Fruit fly (Drosophila melanogaster): Measurements from ENCODE around the gene IKKbeta.

DNA sequence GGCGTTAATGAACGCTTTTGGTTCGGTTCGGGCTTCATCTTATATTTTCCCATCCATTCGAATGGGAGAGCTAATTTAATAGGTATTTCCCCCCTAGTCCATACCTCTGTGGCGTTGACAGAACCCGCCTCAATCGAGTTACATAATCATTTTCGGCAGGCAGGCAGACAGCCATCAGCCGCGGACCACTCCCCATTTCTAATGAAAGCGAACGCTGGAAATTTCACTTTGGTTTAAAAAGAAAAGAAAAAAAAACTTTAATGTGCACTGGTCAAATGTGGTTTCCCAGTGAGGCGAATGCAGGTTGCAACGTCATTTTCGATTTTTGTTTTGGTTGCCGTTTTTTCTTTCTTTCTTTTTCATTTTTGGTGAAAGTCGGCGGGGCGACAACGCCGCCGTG is 33.2 kb upstream of the IKKbeta start:
- TF ChIP-seq CTCF (optimal IDR thresholded peaks at IDR 0.05), result no peak
- no peak for TF ChIP-seq CG8478 (optimal IDR thresholded peaks at IDR 0.05)
